Worm (Caenorhabditis elegans): ENCODE data around the gene zip-8.

The zip-8 gene

ce11 chrIII:6464113-6464571 lies 14.6 kb upstream of the zip-8 start:
- TF ChIP-seq ztf-11 (tag; optimal IDR thresholded peaks at IDR 0.05): no peak
- no peak for TF ChIP-seq mab-5 (tag; optimal IDR thresholded peaks at IDR 0.05)
- TF ChIP-seq ceh-43 (GFP tag; optimal IDR thresholded peaks at IDR 0.05): no peak
- no peak for TF ChIP-seq nhr-28 (tag; optimal IDR thresholded peaks at IDR 0.05)
- no peak for TF ChIP-seq mls-2 (tag; optimal IDR thresholded peaks at IDR 0.05)
- TF ChIP-seq cnd-1 (tag; optimal IDR thresholded peaks at IDR 0.05): no peak
- TF ChIP-seq elt-3 (tag; optimal IDR thresholded peaks at IDR 0.05): no peak
- TF ChIP-seq ceh-39 (tag; optimal IDR thresholded peaks at IDR 0.05): no peak
- no peak for TF ChIP-seq snpc-4 (tag; optimal IDR thresholded peaks at IDR 0.05)
- TF ChIP-seq lin-32 (GFP tag; optimal IDR thresholded peaks at IDR 0.05): no peak
- TF ChIP-seq sem-2 (GFP tag; optimal IDR thresholded peaks at IDR 0.05): no peak
- TF ChIP-seq drap-1 (GFP tag; optimal IDR thresholded peaks at IDR 0.05): peak; percentile 22
- TF ChIP-seq nhr-12 (tag; optimal IDR thresholded peaks at IDR 0.05): no peak
- TF ChIP-seq pha-4 (tag; optimal IDR thresholded peaks at IDR 0.05): peak; percentile 39
- no peak for TF ChIP-seq elt-1 (tag; optimal IDR thresholded peaks at IDR 0.05; ENCODE audit: borderline replicate concordance, insufficient read depth)
- TF ChIP-seq sptf-1 (tag; optimal IDR thresholded peaks at IDR 0.05): peak; percentile 66
- no peak for TF ChIP-seq nhr-76 (tag; optimal IDR thresholded peaks at IDR 0.05)
- peak; percentile 46 for TF ChIP-seq hlh-1 (tag; optimal IDR thresholded peaks at IDR 0.05)
- no peak for TF ChIP-seq blmp-1 (tag; optimal IDR thresholded peaks at IDR 0.05)
- TF ChIP-seq tbx-8 (GFP tag; optimal IDR thresholded peaks at IDR 0.05): no peak
- no peak for TF ChIP-seq flh-1 (GFP tag; optimal IDR thresholded peaks at IDR 0.05)
- no peak for TF ChIP-seq unc-62 (GFP tag; optimal IDR thresholded peaks at IDR 0.05)
- TF ChIP-seq lin-13 (tag; optimal IDR thresholded peaks at IDR 0.05): no peak
- TF ChIP-seq unc-39 (tag; optimal IDR thresholded peaks at IDR 0.05): no peak
- no peak for TF ChIP-seq nhr-2 (tag; optimal IDR thresholded peaks at IDR 0.05)
- no peak for TF ChIP-seq lsy-2 (tag; optimal IDR thresholded peaks at IDR 0.05)
- TF ChIP-seq zip-8 (tag; optimal IDR thresholded peaks at IDR 0.05): no peak
- TF ChIP-seq M03D4.4 (tag; optimal IDR thresholded peaks at IDR 0.05): peak; percentile 64
- TF ChIP-seq unc-120 (tag; optimal IDR thresholded peaks at IDR 0.05; ENCODE audit: poor library complexity, severe bottlenecking): peak; percentile 72
- no peak for TF ChIP-seq bed-3 (GFP tag; optimal IDR thresholded peaks at IDR 0.05)
- TF ChIP-seq ham-2 (GFP tag; optimal IDR thresholded peaks at IDR 0.05): peak; percentile 27
- no peak for TF ChIP-seq ces-1 (GFP tag; optimal IDR thresholded peaks at IDR 0.05)
- no peak for TF ChIP-seq ceh-83 (GFP tag; optimal IDR thresholded peaks at IDR 0.05)
- TF ChIP-seq nhr-237 (tag; optimal IDR thresholded peaks at IDR 0.05): peak; percentile 48
- no peak for TF ChIP-seq mep-1 (tag; optimal IDR thresholded peaks at IDR 0.05)

DNA sequence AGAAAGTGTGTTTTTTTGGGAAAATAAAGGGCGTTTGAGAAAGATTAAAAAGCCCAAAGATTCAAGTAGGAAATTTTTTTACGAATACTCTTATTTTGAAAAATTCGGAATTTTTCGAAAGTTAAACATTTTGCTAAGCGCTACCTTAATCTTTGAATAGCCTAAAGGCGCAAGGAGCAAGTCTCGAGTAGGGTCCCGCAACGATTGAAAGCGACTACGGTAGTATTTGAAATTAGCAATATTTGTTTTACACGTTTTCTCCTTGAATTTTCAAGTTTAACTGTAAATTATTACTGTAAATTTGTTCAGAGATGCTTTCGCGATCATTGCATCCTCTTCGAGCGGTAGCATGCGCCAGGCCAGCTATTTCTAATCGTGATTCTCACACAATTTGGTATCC lies 13.8 kb upstream of the zip-8 start, which contains the start of gene nduf-2.2:
Gene nduf-2.2, plus strand, starts transcription at position 310 of the 400 bp plus-strand sequence.
- TF ChIP-seq ztf-11 (tag; optimal IDR thresholded peaks at IDR 0.05) (no peak), ceh-39 (tag; optimal IDR thresholded peaks at IDR 0.05) (no peak), pha-4 (tag; optimal IDR thresholded peaks at IDR 0.05) (no peak), mab-5 (tag; optimal IDR thresholded peaks at IDR 0.05) (no peak), sptf-1 (tag; optimal IDR thresholded peaks at IDR 0.05) (no peak), unc-120 (tag; optimal IDR thresholded peaks at IDR 0.05; ENCODE audit: poor library complexity, severe bottlenecking) (no peak), lin-13 (tag; optimal IDR thresholded peaks at IDR 0.05) (no peak), nhr-2 (tag; optimal IDR thresholded peaks at IDR 0.05) (no peak), drap-1 (GFP tag; optimal IDR thresholded peaks at IDR 0.05) (no peak)

ce11 chrIII:6467005-6467404 lies 11.8 kb upstream of the zip-8 start, which contains the start of gene T26A5.2:
Gene T26A5.2, plus strand, starts transcription at chrIII:6467305.
- TF ChIP-seq ces-1 (GFP tag; optimal IDR thresholded peaks at IDR 0.05): no peak
- no peak for TF ChIP-seq lin-32 (GFP tag; optimal IDR thresholded peaks at IDR 0.05)
- TF ChIP-seq unc-39 (tag; optimal IDR thresholded peaks at IDR 0.05): no peak
- TF ChIP-seq sptf-1 (tag; optimal IDR thresholded peaks at IDR 0.05): no peak
- TF ChIP-seq mab-5 (tag; optimal IDR thresholded peaks at IDR 0.05): no peak
- no peak for TF ChIP-seq cnd-1 (tag; optimal IDR thresholded peaks at IDR 0.05)
- no peak for TF ChIP-seq unc-62 (GFP tag; optimal IDR thresholded peaks at IDR 0.05)
- no peak for TF ChIP-seq ceh-43 (GFP tag; optimal IDR thresholded peaks at IDR 0.05)

DNA sequence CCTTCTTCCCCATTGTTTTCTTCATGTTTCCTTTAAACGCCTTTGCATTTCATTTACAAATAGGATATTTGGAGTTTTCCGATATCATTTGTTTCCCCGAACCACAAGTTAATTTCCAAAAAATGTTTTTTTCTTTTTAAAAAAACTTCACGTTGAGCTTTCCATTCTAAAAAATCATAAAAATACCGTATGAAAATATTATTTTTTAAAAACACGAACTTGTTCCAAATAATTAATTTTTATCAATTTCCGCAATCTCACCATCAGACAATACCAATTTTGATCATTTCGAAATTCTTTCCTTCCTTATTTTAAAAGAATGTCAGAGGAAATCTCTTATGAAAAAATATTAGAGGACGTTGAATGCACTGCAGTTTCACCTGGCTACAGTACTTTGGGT lies 7.3 kb upstream of the zip-8 start, which contains the start of gene wht-6:
Gene wht-6, plus strand, starts transcription at position 301 of the 400 bp plus-strand sequence.
- no peak for TF ChIP-seq cnd-1 (tag; optimal IDR thresholded peaks at IDR 0.05)
- no peak for TF ChIP-seq tbx-8 (GFP tag; optimal IDR thresholded peaks at IDR 0.05)
- TF ChIP-seq ces-1 (GFP tag; optimal IDR thresholded peaks at IDR 0.05): no peak
- no peak for TF ChIP-seq zip-8 (tag; optimal IDR thresholded peaks at IDR 0.05)
- no peak for TF ChIP-seq mls-2 (tag; optimal IDR thresholded peaks at IDR 0.05)
- no peak for TF ChIP-seq lin-13 (tag; optimal IDR thresholded peaks at IDR 0.05)
- TF ChIP-seq ham-2 (GFP tag; optimal IDR thresholded peaks at IDR 0.05): no peak
- TF ChIP-seq mep-1 (tag; optimal IDR thresholded peaks at IDR 0.05): no peak
- TF ChIP-seq ztf-11 (tag; optimal IDR thresholded peaks at IDR 0.05): no peak
- TF ChIP-seq nhr-237 (tag; optimal IDR thresholded peaks at IDR 0.05): no peak
- no peak for TF ChIP-seq sem-2 (GFP tag; optimal IDR thresholded peaks at IDR 0.05)
- no peak for TF ChIP-seq flh-1 (GFP tag; optimal IDR thresholded peaks at IDR 0.05)
- no peak for TF ChIP-seq unc-120 (tag; optimal IDR thresholded peaks at IDR 0.05; ENCODE audit: poor library complexity, severe bottlenecking)
- TF ChIP-seq bed-3 (GFP tag; optimal IDR thresholded peaks at IDR 0.05): no peak
- no peak for TF ChIP-seq nhr-28 (tag; optimal IDR thresholded peaks at IDR 0.05)
- TF ChIP-seq ceh-39 (tag; optimal IDR thresholded peaks at IDR 0.05): no peak
- TF ChIP-seq pha-4 (tag; optimal IDR thresholded peaks at IDR 0.05): no peak

Measured in whole organism, mixed stage, embryonic.